Fruit fly (Drosophila melanogaster) whole organism, embryonic: ENCODE results near the gene Use1.

Source experiments
- Asciz ChIP-seq: fragments of 200-800 bp; sonication (Bioruptor generic); optimal IDR thresholded peaks from 2 replicates; lab custom pipeline; 2017; ENCODE audit warnings: missing biosample characterization, mild to moderate bottlenecking, missing genetic modification characterization, missing genetic modification reagents
- CG10209 ChIP-seq: fragments of 200-800 bp; sonication (Bioruptor generic); optimal IDR thresholded peaks from 3 replicates; lab custom pipeline; 2017; ENCODE audit warnings: missing biosample characterization, mild to moderate bottlenecking, missing genetic modification characterization, missing genetic modification reagents
- CG1024 ChIP-seq: fragments of 200-800 bp; sonication (Bioruptor generic); IDR thresholded peaks from 2 replicates; pipeline ENCODE4 v1.3.6; 2022; ENCODE audit warnings: missing biosample characterization, missing genetic modification characterization
- CG10431 ChIP-seq: fragments of 200-800 bp; sonication (Bioruptor generic); optimal IDR thresholded peaks from 3 replicates; lab custom pipeline; 2018; ENCODE audit warnings: missing biosample characterization, mild to moderate bottlenecking, missing genetic modification characterization
- CG11723 ChIP-seq: fragments of 200-800 bp; sonication (Bioruptor generic); optimal IDR thresholded peaks from 2 replicates; lab custom pipeline; 2017; ENCODE audit warnings: missing biosample characterization, mild to moderate bottlenecking, missing genetic modification characterization
- CG12942 ChIP-seq: fragments of 200-800 bp; sonication (Bioruptor generic); optimal IDR thresholded peaks from 3 replicates; lab custom pipeline; 2016; ENCODE audit warnings: missing biosample characterization, missing genetic modification characterization
- CG13123 ChIP-seq: fragments of 200-800 bp; sonication (Bioruptor generic); optimal IDR thresholded peaks from 2 replicates; lab custom pipeline; 2016; ENCODE audit warnings: missing biosample characterization, missing genetic modification characterization
- CG14667 ChIP-seq: fragments of 200-800 bp; sonication (Bioruptor generic); IDR thresholded peaks from 2 replicates; pipeline ENCODE4 v1.3.6; 2022; ENCODE audit warnings: missing biosample characterization, missing genetic modification characterization
- CG15073 ChIP-seq: fragments of 200-800 bp; sonication (Bioruptor generic); optimal IDR thresholded peaks from 2 replicates; lab custom pipeline; 2016; ENCODE audit warnings: missing biosample characterization, missing genetic modification characterization
- CG17568 ChIP-seq: fragments of 200-800 bp; sonication (Bioruptor generic); optimal IDR thresholded peaks from 2 replicates; lab custom pipeline; 2018; ENCODE audit warnings: missing biosample characterization, mild to moderate bottlenecking, missing genetic modification characterization, moderate library complexity
- CG2116 ChIP-seq: fragments of 200-800 bp; sonication (Bioruptor generic); optimal IDR thresholded peaks from 3 replicates; lab custom pipeline; 2018; ENCODE audit warnings: missing biosample characterization, mild to moderate bottlenecking, missing genetic modification characterization
- CG31224 ChIP-seq: fragments of 200-800 bp; sonication (Bioruptor generic); IDR thresholded peaks from 2 replicates; pipeline ENCODE4 v1.3.6; 2022; ENCODE audit warnings: missing biosample characterization, missing genetic modification characterization
- CG31388 ChIP-seq: fragments of 200-800 bp; sonication (Bioruptor generic); optimal IDR thresholded peaks from 2 replicates; lab custom pipeline; 2016; ENCODE audit warnings: missing biosample characterization, missing genetic modification characterization
- CG31441 ChIP-seq: fragments of 200-800 bp; sonication (Bioruptor generic); IDR thresholded peaks from 2 replicates; pipeline ENCODE4 v1.3.6; 2022; ENCODE audit warnings: missing biosample characterization, missing genetic modification characterization
- CG3281 ChIP-seq: fragments of 200-800 bp; sonication (Bioruptor generic); optimal IDR thresholded peaks from 3 replicates; lab custom pipeline; 2017; ENCODE audit warnings: missing biosample characterization, mild to moderate bottlenecking, missing genetic modification characterization
- CG34376 ChIP-seq: fragments of 200-800 bp; sonication (Bioruptor generic); optimal IDR thresholded peaks from 2 replicates; lab custom pipeline; 2018; ENCODE audit warnings: missing biosample characterization, mild to moderate bottlenecking, missing genetic modification characterization
- CG4282 ChIP-seq: fragments of 200-800 bp; sonication (Bioruptor generic); optimal IDR thresholded peaks from 2 replicates; lab custom pipeline; 2016; ENCODE audit warnings: missing biosample characterization, missing genetic modification characterization
- CG6813 ChIP-seq: fragments of 200-800 bp; sonication (Bioruptor generic); optimal IDR thresholded peaks from 2 replicates; lab custom pipeline; 2017; ENCODE audit warnings: missing biosample characterization, missing genetic modification characterization, mild to moderate bottlenecking, moderate library complexity, missing genetic modification reagents
- CG8281 ChIP-seq: fragments of 200-800 bp; sonication (Bioruptor generic); optimal IDR thresholded peaks from 2 replicates; lab custom pipeline; 2018; ENCODE audit warnings: missing biosample characterization, mild to moderate bottlenecking, missing genetic modification characterization, moderate library complexity
- CG8944 ChIP-seq: fragments of 200-800 bp; sonication (Bioruptor generic); optimal IDR thresholded peaks from 3 replicates; lab custom pipeline; 2016; ENCODE audit warnings: missing biosample characterization, missing genetic modification characterization
- CG9932 ChIP-seq: fragments of 200-800 bp; sonication (Bioruptor generic); IDR thresholded peaks from 2 replicates; pipeline ENCODE4 v1.3.6; 2022; ENCODE audit warnings: missing biosample characterization, missing genetic modification characterization
- Chrac-16 ChIP-seq: fragments of 200-800 bp; sonication (Bioruptor generic); optimal IDR thresholded peaks from 3 replicates; lab custom pipeline; 2016; ENCODE audit warnings: missing biosample characterization, missing genetic modification characterization
- Dbx ChIP-seq: fragments of 200-800 bp; sonication (Bioruptor generic); IDR thresholded peaks from 3 replicates; pipeline ENCODE4 v1.3.6; 2022; ENCODE audit warnings: missing biosample characterization, missing genetic modification characterization
- Dll ChIP-seq: fragments of 200-800 bp; sonication (Bioruptor generic); IDR thresholded peaks from 4 replicates; pipeline ENCODE4 v1.3.6; 2022; ENCODE audit warnings: missing biosample characterization, missing genetic modification characterization; ENCODE audit not compliant: partially characterized antibody
- Fer2 ChIP-seq: fragments of 200-800 bp; sonication (Bioruptor generic); optimal IDR thresholded peaks from 2 replicates; lab custom pipeline; 2018; ENCODE audit warnings: missing biosample characterization, mild to moderate bottlenecking, missing genetic modification characterization, moderate library complexity
- Hsf ChIP-seq: fragments of 200-800 bp; sonication (Bioruptor generic); optimal IDR thresholded peaks from 3 replicates; lab custom pipeline; 2016; ENCODE audit warnings: missing biosample characterization, missing genetic modification characterization
- TFAM ChIP-seq: fragments of 200-800 bp; sonication (Bioruptor generic); optimal IDR thresholded peaks from 2 replicates; lab custom pipeline; 2017; ENCODE audit warnings: missing biosample characterization, missing genetic modification characterization, inconsistent platforms
- Taf1 ChIP-seq: fragments of 200-800 bp; sonication (Bioruptor generic); IDR thresholded peaks from 2 replicates; pipeline ENCODE4 v1.3.6; 2022; ENCODE audit warnings: missing biosample characterization, missing genetic modification characterization
- YL-1 ChIP-seq: fragments of 200-800 bp; sonication (Bioruptor generic); optimal IDR thresholded peaks from 3 replicates; lab custom pipeline; 2017; ENCODE audit warnings: missing biosample characterization, mild to moderate bottlenecking, missing genetic modification characterization
- ab ChIP-seq: fragments of 200-800 bp; sonication (Bioruptor generic); optimal IDR thresholded peaks from 2 replicates; lab custom pipeline; 2016; ENCODE audit warnings: missing biosample characterization, missing genetic modification characterization
- ase ChIP-seq: fragments of 200-800 bp; sonication (Bioruptor generic); IDR thresholded peaks from 3 replicates; pipeline ENCODE4 v1.3.6; 2022; ENCODE audit warnings: missing biosample characterization, missing genetic modification characterization
- ash1 ChIP-seq: fragments of 200-800 bp; sonication (Bioruptor generic); optimal IDR thresholded peaks from 2 replicates; lab custom pipeline; 2018; ENCODE audit warnings: missing biosample characterization, mild to moderate bottlenecking, missing genetic modification characterization
- bbx ChIP-seq: fragments of 200-800 bp; sonication (Bioruptor generic); IDR thresholded peaks from 2 replicates; pipeline ENCODE4 v1.3.6; 2022; ENCODE audit warnings: missing biosample characterization, missing genetic modification characterization; ENCODE audit not compliant: partially characterized antibody
- bowl ChIP-seq: fragments of 200-800 bp; sonication (Bioruptor generic); IDR thresholded peaks from 2 replicates; pipeline ENCODE4 v1.3.6; 2022; ENCODE audit warnings: missing biosample characterization, missing genetic modification characterization
- chn ChIP-seq: fragments of 200-800 bp; sonication (Bioruptor generic); optimal IDR thresholded peaks from 2 replicates; lab custom pipeline; 2016; ENCODE audit warnings: missing biosample characterization, missing genetic modification characterization
- corto ChIP-seq: fragments of 200-800 bp; sonication (Bioruptor generic); optimal IDR thresholded peaks from 2 replicates; lab custom pipeline; 2016; ENCODE audit warnings: missing biosample characterization, mild to moderate bottlenecking, missing genetic modification characterization, moderate library complexity
- dysf ChIP-seq: fragments of 200-800 bp; sonication (Bioruptor generic); IDR thresholded peaks from 3 replicates; pipeline ENCODE4 v1.3.6; 2022; ENCODE audit warnings: missing biosample characterization, missing genetic modification characterization
- fru ChIP-seq: fragments of >200 bp; optimal IDR thresholded peaks from 2 replicates; lab custom pipeline; 2017
- gce ChIP-seq: fragments of 200-800 bp; sonication (Bioruptor generic); IDR thresholded peaks from 3 replicates; pipeline ENCODE4 v1.3.6; 2022; ENCODE audit warnings: missing biosample characterization, missing genetic modification characterization
- insv ChIP-seq, 2 experiments: fragments of 200-800 bp; sonication (Bioruptor generic); optimal IDR thresholded peaks; 3 replicates each; lab custom pipeline; 2016 to 2018; ENCODE audit warnings: missing biosample characterization in 2 of 2, missing genetic modification characterization in 2 of 2
- knrl ChIP-seq: fragments of 200-800 bp; sonication (Bioruptor generic); IDR thresholded peaks from 3 replicates; pipeline ENCODE4 v1.3.6; 2022; ENCODE audit warnings: missing biosample characterization, missing genetic modification characterization; ENCODE audit not compliant: partially characterized antibody
- lov ChIP-seq, 2 experiments: fragments of 200-800 bp in 1 of 2; fragments of >200 bp in 1 of 2; sonication (Bioruptor generic) in 1 of 2; IDR thresholded peaks in 1 of 2; optimal IDR thresholded peaks in 1 of 2; 2 replicates in 1 of 2; 3 replicates in 1 of 2; pipeline versions ENCODE4 v1.3.6 to Lab custom; 2017 to 2022; ENCODE audit warnings: missing biosample characterization in 1 of 2, missing genetic modification characterization in 1 of 2
- luna ChIP-seq: fragments of 200-800 bp; sonication (Bioruptor generic); optimal IDR thresholded peaks from 2 replicates; lab custom pipeline; 2016; ENCODE audit warnings: missing biosample characterization, missing genetic modification characterization
- maf-S ChIP-seq: fragments of 200-800 bp; sonication (Bioruptor generic); optimal IDR thresholded peaks from 2 replicates; lab custom pipeline; 2016; ENCODE audit warnings: missing biosample characterization, missing genetic modification characterization
- mld ChIP-seq: fragments of 200-800 bp; sonication (Bioruptor generic); IDR thresholded peaks from 3 replicates; pipeline ENCODE4 v1.3.6; 2022; ENCODE audit warnings: missing biosample characterization, missing genetic modification characterization; ENCODE audit not compliant: partially characterized antibody
- oc ChIP-seq: fragments of 200-800 bp; sonication (Bioruptor generic); optimal IDR thresholded peaks from 2 replicates; lab custom pipeline; 2018; ENCODE audit warnings: missing biosample characterization, mild to moderate bottlenecking, missing genetic modification characterization, moderate library complexity
- ro ChIP-seq: fragments of 200-800 bp; sonication (Bioruptor generic); IDR thresholded peaks from 2 replicates; pipeline ENCODE4 v1.3.6; 2022; ENCODE audit warnings: missing biosample characterization, missing genetic modification characterization
- vfl ChIP-seq: fragments of 200-800 bp; sonication (Bioruptor generic); optimal IDR thresholded peaks from 2 replicates; lab custom pipeline; 2016; ENCODE audit warnings: missing biosample characterization, missing genetic modification characterization
- yki ChIP-seq: fragments of >200 bp; optimal IDR thresholded peaks from 3 replicates; lab custom pipeline; 2018
- zf30C ChIP-seq: fragments of 200-800 bp; sonication (Bioruptor generic); optimal IDR thresholded peaks from 3 replicates; lab custom pipeline; 2018; ENCODE audit warnings: missing biosample characterization, mild to moderate bottlenecking, missing genetic modification characterization

The Use1 gene

dm6 chr3L:9136976-9137954, at the start of gene Use1, which contains the start of gene nwk (continued):
- TF ChIP-seq vfl (GFP tag; lab: Kevin White, UChicago) = no peak
- no peak for TF ChIP-seq maf-S (GFP tag; lab: Kevin White, UChicago)
- no peak for TF ChIP-seq bowl (GFP tag; lab: Robert Waterston, UW)
- TF ChIP-seq CG3281 (GFP tag; lab: Kevin White, UChicago) = no peak
- TF ChIP-seq CG10431 (GFP tag; lab: Kevin White, UChicago) = no peak
- TF ChIP-seq YL-1 (GFP tag; lab: Kevin White, UChicago) = peak; percentile 36
- no peak for TF ChIP-seq mld (GFP tag; lab: Robert Waterston, UW)
- TF ChIP-seq chn (GFP tag; lab: Kevin White, UChicago) = no peak
- TF ChIP-seq dysf (GFP tag; lab: Robert Waterston, UW) = no peak
- no peak for TF ChIP-seq CG10209
- TF ChIP-seq luna (GFP tag; lab: Kevin White, UChicago) = no peak
- no peak for TF ChIP-seq yki (lab: Kevin White, UChicago)
- TF ChIP-seq CG17568 (GFP tag; lab: Kevin White, UChicago) = no peak
- TF ChIP-seq CG12942 (GFP tag; lab: Kevin White, UChicago) = no peak
- no peak for TF ChIP-seq corto (GFP tag; lab: Kevin White, UChicago)
- peak; percentile 5 for TF ChIP-seq CG8281
- peak; percentile 54 for TF ChIP-seq CG2116 (GFP tag; lab: Kevin White, UChicago)
- no peak for TF ChIP-seq gce (GFP tag; lab: Robert Waterston, UW)
- TF ChIP-seq CG1024 (GFP tag; lab: Robert Waterston, UW) = no peak
- no peak for TF ChIP-seq CG15073 (GFP tag; lab: Kevin White, UChicago)
- TF ChIP-seq CG6813 = no peak
- no peak for TF ChIP-seq lov (optimal IDR thresholded peaks at IDR 0.05; lab: Kevin White, UChicago)
- TF ChIP-seq lov (GFP tag; IDR thresholded peaks at IDR 0.05; lab: Robert Waterston, UW) = no peak
- no peak for TF ChIP-seq Dbx
- no peak for TF ChIP-seq CG31388
- no peak for TF ChIP-seq CG4282 (GFP tag; lab: Kevin White, UChicago)
- TF ChIP-seq TFAM (GFP tag; lab: Kevin White, UChicago) = no peak
- TF ChIP-seq CG14667 (GFP tag; lab: Robert Waterston, UW) = no peak
- TF ChIP-seq fru = no peak
- no peak for TF ChIP-seq ro (GFP tag; lab: Robert Waterston, UW)
- peak; percentile 58 for TF ChIP-seq CG34376 (GFP tag; lab: Kevin White, UChicago)
- TF ChIP-seq CG13123 (GFP tag; lab: Kevin White, UChicago) = no peak
- no peak for TF ChIP-seq insv (GFP tag; optimal IDR thresholded peaks at IDR 0.05; lab: Kevin White, UChicago)
- TF ChIP-seq CG31224 = no peak
- TF ChIP-seq ash1 = no peak
- TF ChIP-seq knrl (GFP tag; lab: Robert Waterston, UW) = peak; percentile 86
- TF ChIP-seq Fer2 (tag; lab: Kevin White, UChicago) = no peak
- TF ChIP-seq bbx = peak; percentile 69
- no peak for TF ChIP-seq CG8944 (GFP tag; lab: Kevin White, UChicago)
- TF ChIP-seq CG31441 (GFP tag; lab: Robert Waterston, UW) = no peak
- TF ChIP-seq zf30C (GFP tag; lab: Kevin White, UChicago) = no peak
- no peak for TF ChIP-seq Hsf (GFP tag; lab: Kevin White, UChicago)
- no peak for TF ChIP-seq Taf1 (GFP tag; lab: Robert Waterston, UW)
- TF ChIP-seq Asciz (GFP tag; lab: Kevin White, UChicago) = no peak
- TF ChIP-seq Chrac-16 (GFP tag; lab: Kevin White, UChicago) = no peak
- TF ChIP-seq oc (tag; lab: Kevin White, UChicago) = no peak
- TF ChIP-seq CG11723 (GFP tag; lab: Kevin White, UChicago) = no peak
- TF ChIP-seq ase = no peak
- peak; percentile 52 for TF ChIP-seq CG9932
- no peak for TF ChIP-seq ab (GFP tag; lab: Kevin White, UChicago)
- peak; percentile 87 for TF ChIP-seq Dll (GFP tag; lab: Robert Waterston, UW)
